Worm (Caenorhabditis elegans) whole organism, mixed stage, embryonic: ENCODE data around the gene ZK154.4.

Experiments used
- M03D4.4 ChIP-seq: sonication (generic microtip); optimal IDR thresholded peaks from 2 replicates; lab custom pipeline; 2017; ENCODE audit warnings: mild to moderate bottlenecking, missing genetic modification characterization, missing compliant biosample characterization
- bed-3 ChIP-seq: fragments of 200-800 bp; sonication (Bioruptor generic); optimal IDR thresholded peaks from 3 replicates; lab custom pipeline; 2018; ENCODE audit warnings: mild to moderate bottlenecking, missing genetic modification characterization, moderate library complexity, missing compliant biosample characterization
- blmp-1 ChIP-seq: fragments of 150-350 bp; optimal IDR thresholded peaks from 2 replicates; lab custom pipeline; 2014; ENCODE audit warnings: missing biosample characterization, missing genetic modification characterization
- ceh-39 ChIP-seq: fragments of 150-350 bp; optimal IDR thresholded peaks from 2 replicates; lab custom pipeline; 2014; ENCODE audit warnings: missing biosample characterization, missing genetic modification characterization
- ceh-43 ChIP-seq: fragments of 200-800 bp; sonication (Bioruptor generic); optimal IDR thresholded peaks from 2 replicates; lab custom pipeline; 2018; ENCODE audit warnings: mild to moderate bottlenecking, missing genetic modification characterization, moderate library complexity, missing compliant biosample characterization
- ceh-83 ChIP-seq: fragments of 200-800 bp; sonication (Bioruptor generic); optimal IDR thresholded peaks from 2 replicates; lab custom pipeline; 2018; ENCODE audit warnings: mild to moderate bottlenecking, missing genetic modification characterization, missing compliant biosample characterization
- ces-1 ChIP-seq: fragments of 150-350 bp; optimal IDR thresholded peaks from 2 replicates; lab custom pipeline; 2014; ENCODE audit warnings: missing biosample characterization, missing genetic modification reagents, missing genetic modification characterization
- cnd-1 ChIP-seq: fragments of 200-800 bp; sonication (Bioruptor generic); optimal IDR thresholded peaks from 2 replicates; lab custom pipeline; 2018; ENCODE audit warnings: mild to moderate bottlenecking, missing genetic modification characterization, missing compliant biosample characterization
- drap-1 ChIP-seq: fragments of 200-800 bp; sonication (Bioruptor generic); optimal IDR thresholded peaks from 3 replicates; lab custom pipeline; 2018; ENCODE audit warnings: mild to moderate bottlenecking, missing genetic modification characterization, missing compliant biosample characterization
- elt-1 ChIP-seq: sonication (generic microtip); optimal IDR thresholded peaks from 2 replicates; lab custom pipeline; 2017; ENCODE audit warnings: missing genetic modification characterization, mild to moderate bottlenecking, missing compliant biosample characterization, antibody characterized with exemption, moderate library complexity, borderline replicate concordance; ENCODE audit not compliant: insufficient read depth
- flh-1 ChIP-seq: fragments of 200-800 bp; sonication (Bioruptor generic); optimal IDR thresholded peaks from 2 replicates; lab custom pipeline; 2018; ENCODE audit warnings: mild to moderate bottlenecking, missing genetic modification characterization, moderate library complexity, missing compliant biosample characterization
- ham-2 ChIP-seq: fragments of 200-800 bp; sonication (Bioruptor generic); optimal IDR thresholded peaks from 2 replicates; lab custom pipeline; 2018; ENCODE audit warnings: mild to moderate bottlenecking, missing genetic modification characterization, missing compliant biosample characterization
- hlh-1 ChIP-seq: fragments of 150-350 bp; optimal IDR thresholded peaks from 2 replicates; lab custom pipeline; 2014; ENCODE audit warnings: missing biosample characterization, missing genetic modification reagents, missing genetic modification characterization
- lin-13 ChIP-seq: fragments of 150-350 bp; optimal IDR thresholded peaks from 2 replicates; lab custom pipeline; 2014; ENCODE audit warnings: missing biosample characterization, missing genetic modification characterization
- lin-32 ChIP-seq: fragments of 200-800 bp; sonication (Bioruptor generic); optimal IDR thresholded peaks from 2 replicates; lab custom pipeline; 2018; ENCODE audit warnings: mild to moderate bottlenecking, missing genetic modification characterization, missing compliant biosample characterization
- lsy-2 ChIP-seq: fragments of 150-350 bp; optimal IDR thresholded peaks from 2 replicates; lab custom pipeline; 2014; ENCODE audit warnings: missing biosample characterization, missing genetic modification characterization
- mep-1 ChIP-seq: fragments of 150-350 bp; optimal IDR thresholded peaks from 2 replicates; lab custom pipeline; 2017; ENCODE audit warnings: missing biosample characterization, missing genetic modification reagents, missing genetic modification characterization, inconsistent platforms
- mls-2 ChIP-seq: sonication (generic microtip); optimal IDR thresholded peaks from 2 replicates; lab custom pipeline; 2016; ENCODE audit warnings: mild to moderate bottlenecking, missing genetic modification characterization, moderate library complexity, missing compliant biosample characterization
- nhr-12 ChIP-seq: fragments of 150-350 bp; optimal IDR thresholded peaks from 2 replicates; lab custom pipeline; 2014; ENCODE audit warnings: missing biosample characterization, missing genetic modification characterization
- nhr-2 ChIP-seq: fragments of 150-350 bp; optimal IDR thresholded peaks from 2 replicates; lab custom pipeline; 2014; ENCODE audit warnings: missing biosample characterization, missing genetic modification characterization
- nhr-237 ChIP-seq: fragments of 150-350 bp; optimal IDR thresholded peaks from 2 replicates; lab custom pipeline; 2014; ENCODE audit warnings: missing biosample characterization, missing genetic modification characterization
- nhr-28 ChIP-seq: fragments of 150-350 bp; optimal IDR thresholded peaks from 2 replicates; lab custom pipeline; 2014; ENCODE audit warnings: missing biosample characterization, missing genetic modification characterization
- nhr-76 ChIP-seq: sonication (generic microtip); optimal IDR thresholded peaks from 2 replicates; lab custom pipeline; 2017; ENCODE audit warnings: missing biosample characterization, missing genetic modification characterization
- pha-4 ChIP-seq: fragments of 150-350 bp; optimal IDR thresholded peaks from 2 replicates; lab custom pipeline; 2018; ENCODE audit warnings: missing biosample characterization, missing genetic modification reagents, missing genetic modification characterization
- snpc-4 ChIP-seq: fragments of 150-350 bp; optimal IDR thresholded peaks from 2 replicates; lab custom pipeline; 2014; ENCODE audit warnings: missing biosample characterization, missing genetic modification characterization
- sptf-1 ChIP-seq: sonication (generic microtip); optimal IDR thresholded peaks from 2 replicates; lab custom pipeline; 2017; ENCODE audit warnings: mild to moderate bottlenecking, missing genetic modification characterization, moderate library complexity, missing compliant biosample characterization
- tbx-8 ChIP-seq: fragments of 200-800 bp; sonication (Bioruptor generic); optimal IDR thresholded peaks from 2 replicates; lab custom pipeline; 2018; ENCODE audit warnings: mild to moderate bottlenecking, missing genetic modification characterization, moderate library complexity, missing compliant biosample characterization
- unc-120 ChIP-seq: sonication (generic microtip); optimal IDR thresholded peaks from 2 replicates; lab custom pipeline; 2017; ENCODE audit warnings: missing genetic modification characterization, missing compliant biosample characterization; ENCODE audit not compliant: poor library complexity, severe bottlenecking
- unc-39 ChIP-seq: fragments of 150-350 bp; optimal IDR thresholded peaks from 2 replicates; lab custom pipeline; 2014; ENCODE audit warnings: missing biosample characterization, missing genetic modification characterization
- unc-62 ChIP-seq: fragments of 150-350 bp; optimal IDR thresholded peaks from 2 replicates; lab custom pipeline; 2014; ENCODE audit warnings: missing biosample characterization, missing genetic modification reagents, missing genetic modification characterization
- zip-8 ChIP-seq: fragments of 150-350 bp; optimal IDR thresholded peaks from 2 replicates; lab custom pipeline; 2014; ENCODE audit warnings: missing biosample characterization, missing genetic modification characterization
- ztf-11 ChIP-seq: fragments of 150-350 bp; optimal IDR thresholded peaks from 2 replicates; lab custom pipeline; 2014; ENCODE audit warnings: missing biosample characterization, missing genetic modification characterization

The ZK154.4 gene

DNA sequence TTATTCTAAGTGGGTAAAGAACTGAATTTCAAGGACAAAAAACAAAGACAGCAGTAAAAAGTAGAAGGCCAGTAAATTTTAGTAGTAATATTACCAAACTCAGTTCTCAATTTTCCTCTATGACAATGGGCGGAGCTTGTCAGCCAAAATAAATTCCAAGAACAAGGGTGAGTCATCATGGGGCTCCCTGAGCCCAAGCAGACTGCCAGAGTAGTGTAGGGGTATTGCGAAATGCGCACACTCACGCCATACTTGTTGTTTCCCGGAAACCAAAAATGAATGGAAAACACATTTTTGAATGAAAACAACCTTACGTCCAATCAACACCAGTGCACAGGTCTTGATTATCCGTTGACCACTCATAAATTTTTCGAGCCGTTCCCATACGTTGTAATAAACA, 9.6 kb upstream of the ZK154.4 start:
- TF ChIP-seq lin-32 (GFP tag; lab: Kevin White, UChicago) = no peak
- TF ChIP-seq mls-2 (tag; lab: Kevin White, UChicago) = no peak
- TF ChIP-seq, all 35 proteins: peak for 0

DNA sequence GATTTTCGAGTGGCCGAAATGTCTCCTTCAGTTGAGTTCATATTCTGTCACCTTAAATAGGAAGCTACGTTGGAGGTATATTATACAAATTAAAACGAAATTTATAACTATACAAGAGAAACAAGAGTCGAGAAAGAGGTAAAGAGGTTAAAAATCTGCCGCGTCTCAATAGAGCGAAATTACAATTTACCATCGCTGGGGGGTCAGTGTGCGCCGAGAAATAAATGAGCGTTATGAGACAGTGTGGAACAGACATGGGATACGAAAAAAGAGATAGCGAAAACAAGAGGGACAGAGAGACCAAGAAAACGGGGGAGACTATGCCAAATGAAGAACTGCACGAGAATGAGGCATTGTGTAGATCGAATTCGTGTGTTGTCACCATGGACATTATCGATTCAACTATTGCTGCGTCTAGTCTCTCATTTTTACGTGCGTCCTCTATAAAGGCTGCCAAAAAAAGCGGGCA, 5.7 kb upstream of the ZK154.4 start, which contains the start of gene ZK154.5:
Gene ZK154.5, minus strand, starts transcription at position 51 of the 469 bp plus-strand sequence.
- TF ChIP-seq lsy-2 (tag; lab: Kevin White, UChicago) (peak; percentile 9), hlh-1 (peak; percentile 35), ces-1 (GFP tag; lab: Kevin White, UChicago) (peak; percentile 43), nhr-12 (no peak), cnd-1 (tag; lab: Kevin White, UChicago) (peak; percentile 36), unc-120 (peak; percentile 81), blmp-1 (tag; lab: Kevin White, UChicago) (no peak), mep-1 (tag; lab: Kevin White, UChicago) (peak; percentile 80), elt-1 (tag; lab: Kevin White, UChicago) (peak; percentile 8), ceh-83 (GFP tag; lab: Kevin White, UChicago) (peak; percentile 31), pha-4 (tag; lab: Kevin White, UChicago) (peak; percentile 7), ceh-39 (tag; lab: Kevin White, UChicago) (peak; percentile 82), unc-62 (GFP tag; lab: Kevin White, UChicago) (peak; percentile 9), flh-1 (GFP tag; lab: Kevin White, UChicago) (no peak)

DNA sequence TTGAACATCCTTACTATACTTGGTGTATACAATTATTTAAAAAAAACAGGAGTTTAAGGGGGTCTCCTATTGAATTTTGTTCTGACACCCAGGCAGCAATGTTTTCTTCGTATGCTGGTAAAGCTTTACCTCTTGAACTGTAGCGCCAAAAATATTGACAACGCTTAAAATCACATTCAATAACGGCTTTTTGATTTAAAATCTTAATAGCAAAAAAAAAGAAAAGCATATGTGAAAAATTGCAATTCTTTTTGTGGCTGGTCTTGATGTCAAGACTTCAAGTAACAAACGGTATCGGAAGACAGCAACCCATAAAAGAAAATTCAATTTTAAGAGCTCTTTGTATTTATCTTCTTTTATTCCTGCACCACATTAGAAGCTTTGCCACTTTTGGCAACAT, 388 bp downstream of the ZK154.4 start:
- TF ChIP-seq bed-3 (GFP tag; lab: Kevin White, UChicago) (no peak), nhr-76 (tag; lab: Kevin White, UChicago) (no peak), elt-1 (tag; lab: Kevin White, UChicago) (no peak), blmp-1 (tag; lab: Kevin White, UChicago) (no peak), ham-2 (GFP tag; lab: Kevin White, UChicago) (no peak), ceh-83 (GFP tag; lab: Kevin White, UChicago) (no peak), mls-2 (tag; lab: Kevin White, UChicago) (no peak), ztf-11 (tag; lab: Kevin White, UChicago) (no peak), ceh-43 (GFP tag; lab: Kevin White, UChicago) (no peak), ceh-39 (tag; lab: Kevin White, UChicago) (no peak), sptf-1 (tag; lab: Kevin White, UChicago) (no peak), unc-39 (tag; lab: Kevin White, UChicago) (no peak), nhr-28 (tag; lab: Kevin White, UChicago) (no peak), nhr-2 (tag; lab: Kevin White, UChicago) (no peak), lin-32 (GFP tag; lab: Kevin White, UChicago) (no peak)

DNA sequence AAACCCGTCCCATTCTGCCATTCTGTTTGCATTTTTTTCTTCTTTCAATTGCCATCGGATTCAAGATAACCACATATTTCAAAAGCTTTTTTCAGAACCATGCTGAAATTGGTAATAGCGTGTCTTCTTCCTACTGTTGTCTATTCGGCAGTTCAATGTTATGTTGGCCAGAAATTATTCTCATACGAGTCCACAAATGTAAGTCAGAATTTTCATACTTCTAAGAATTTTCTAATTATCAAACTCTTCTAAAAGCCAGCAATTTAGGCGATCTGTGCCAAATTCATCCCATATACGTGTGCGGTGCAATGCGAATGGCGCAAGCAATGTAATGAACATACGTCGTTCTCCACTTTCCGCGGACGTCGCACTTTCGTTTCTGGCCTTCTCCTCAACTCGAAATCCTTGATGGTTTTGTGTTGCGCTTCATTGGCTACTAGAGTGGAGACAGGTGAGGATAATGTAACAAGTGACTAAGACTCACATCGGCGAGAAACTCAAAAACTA, 2.6 kb downstream of the ZK154.4 start, which contains the start of gene ZK154.1:
Gene ZK154.1, plus strand, starts transcription at position 51 of the 507 bp plus-strand sequence.
- TF ChIP-seq ceh-43 (GFP tag; lab: Kevin White, UChicago) (no peak), snpc-4 (tag; lab: Kevin White, UChicago) (no peak), ces-1 (GFP tag; lab: Kevin White, UChicago) (no peak), M03D4.4 (tag; lab: Kevin White, UChicago) (no peak), tbx-8 (GFP tag; lab: Kevin White, UChicago) (no peak), mls-2 (tag; lab: Kevin White, UChicago) (no peak), flh-1 (GFP tag; lab: Kevin White, UChicago) (no peak), lin-32 (GFP tag; lab: Kevin White, UChicago) (no peak), unc-39 (tag; lab: Kevin White, UChicago) (no peak), nhr-237 (no peak), drap-1 (GFP tag; lab: Kevin White, UChicago) (no peak), zip-8 (tag; lab: Kevin White, UChicago) (no peak), ceh-83 (GFP tag; lab: Kevin White, UChicago) (no peak), lin-13 (tag; lab: Kevin White, UChicago) (no peak), mep-1 (tag; lab: Kevin White, UChicago) (no peak)
